Fruit fly (Drosophila melanogaster) Kc167 (cell line): Measurements from ENCODE around the gene eIF5B.

Source experiments
- Myc ChIP-seq: fragments of >200 bp; optimal IDR thresholded peaks from 2 replicates; lab custom pipeline; 2017; ENCODE audit warnings: missing external identifiers
- Sin3A ChIP-seq: fragments of >200 bp; optimal IDR thresholded peaks from 2 replicates; lab custom pipeline; 2018; ENCODE audit warnings: missing external identifiers
- h ChIP-seq: fragments of >200 bp; optimal IDR thresholded peaks from 3 replicates; lab custom pipeline; 2018; ENCODE audit warnings: missing external identifiers
- insv ChIP-seq: fragments of >200 bp; optimal IDR thresholded peaks from 3 replicates; lab custom pipeline; 2018; ENCODE audit warnings: missing external identifiers
- psq ChIP-seq: fragments of >200 bp; optimal IDR thresholded peaks from 2 replicates; lab custom pipeline; 2017; ENCODE audit warnings: missing external identifiers
- ttk ChIP-seq: sonication (Bioruptor generic); optimal IDR thresholded peaks from 2 replicates; lab custom pipeline; 2017; ENCODE audit warnings: missing external identifiers

The eIF5B gene

dm6 chr3L:3466200-3466599 lies 5.4 kb upstream of the eIF5B start, which contains the start of gene CycJ:
CycJ (plus strand) TSS chr3L:3466428.
- TF ChIP-seq insv (lab: Kevin White, UChicago) (no peak), h (lab: Kevin White, UChicago) (no peak), ttk (lab: Kevin White, UChicago) (no peak), Myc (lab: Kevin White, UChicago) (no peak), psq (lab: Kevin White, UChicago) (no peak), Sin3A (lab: Kevin White, UChicago) (no peak)

- TF ChIP-seq psq (lab: Kevin White, UChicago), result no peak
- no peak for TF ChIP-seq insv (lab: Kevin White, UChicago)
- no peak for TF ChIP-seq Sin3A (lab: Kevin White, UChicago)
- no peak for TF ChIP-seq Myc (lab: Kevin White, UChicago)
- no peak for TF ChIP-seq ttk (lab: Kevin White, UChicago)
- TF ChIP-seq h (lab: Kevin White, UChicago), result no peak
These were observed 1.0 kb upstream of the eIF5B start for dm6 chr3L:3461557-3462414.

dm6 chr3L:3461119-3461518 lies 342 bp upstream of the eIF5B start, which contains the start of the genes CG46463 and armi:
CG46463 (plus strand) TSS chr3L:3461315.
armi (plus strand) TSS chr3L:3461317.
- no peak for TF ChIP-seq Sin3A (lab: Kevin White, UChicago)
- no peak for TF ChIP-seq ttk (lab: Kevin White, UChicago)
- TF ChIP-seq psq (lab: Kevin White, UChicago), result no peak
- TF ChIP-seq Myc (lab: Kevin White, UChicago), result no peak
- no peak for TF ChIP-seq insv (lab: Kevin White, UChicago)
- no peak for TF ChIP-seq h (lab: Kevin White, UChicago)

dm6 chr3L:3456922-3457321 lies 3.9 kb downstream of the eIF5B start:
- TF ChIP-seq psq (lab: Kevin White, UChicago) (no peak), h (lab: Kevin White, UChicago) (no peak), ttk (lab: Kevin White, UChicago) (no peak), Sin3A (lab: Kevin White, UChicago) (no peak), Myc (lab: Kevin White, UChicago) (no peak), insv (lab: Kevin White, UChicago) (no peak)

- TF ChIP-seq h (lab: Kevin White, UChicago) (no peak), Myc (lab: Kevin White, UChicago) (no peak), psq (lab: Kevin White, UChicago) (no peak), insv (lab: Kevin White, UChicago) (no peak), Sin3A (lab: Kevin White, UChicago) (no peak), ttk (lab: Kevin White, UChicago) (no peak)
These were observed 4.7 kb downstream of the eIF5B start for dm6 chr3L:3456009-3456566.

dm6 chr3L:3455555-3455939 lies 5.2 kb downstream of the eIF5B start:
- TF ChIP-seq ttk (lab: Kevin White, UChicago), result no peak
- TF ChIP-seq psq (lab: Kevin White, UChicago), result no peak
- no peak for TF ChIP-seq h (lab: Kevin White, UChicago)
- no peak for TF ChIP-seq insv (lab: Kevin White, UChicago)
- no peak for TF ChIP-seq Myc (lab: Kevin White, UChicago)
- no peak for TF ChIP-seq Sin3A (lab: Kevin White, UChicago)

dm6 chr3L:3454921-3455554 lies 5.7 kb downstream of the eIF5B start:
- TF ChIP-seq psq (lab: Kevin White, UChicago) (no peak), Myc (lab: Kevin White, UChicago) (no peak), Sin3A (lab: Kevin White, UChicago) (no peak), insv (lab: Kevin White, UChicago) (no peak), h (lab: Kevin White, UChicago) (no peak), ttk (lab: Kevin White, UChicago) (no peak)

dm6 chr3L:3454430-3454829 lies 6.3 kb downstream of the eIF5B start:
- no peak for TF ChIP-seq Myc (lab: Kevin White, UChicago)
- TF ChIP-seq Sin3A (lab: Kevin White, UChicago), result no peak
- TF ChIP-seq insv (lab: Kevin White, UChicago), result no peak
- TF ChIP-seq h (lab: Kevin White, UChicago), result no peak
- TF ChIP-seq ttk (lab: Kevin White, UChicago), result no peak
- TF ChIP-seq psq (lab: Kevin White, UChicago), result no peak

dm6 chr3L:3452684-3453083 lies 8.1 kb downstream of the eIF5B start:
- TF ChIP-seq psq (lab: Kevin White, UChicago), result no peak
- no peak for TF ChIP-seq Sin3A (lab: Kevin White, UChicago)
- TF ChIP-seq h (lab: Kevin White, UChicago), result no peak
- TF ChIP-seq insv (lab: Kevin White, UChicago), result no peak
- no peak for TF ChIP-seq Myc (lab: Kevin White, UChicago)
- no peak for TF ChIP-seq ttk (lab: Kevin White, UChicago)

dm6 chr3L:3451774-3452173 lies 9.0 kb downstream of the eIF5B start:
- TF ChIP-seq psq (lab: Kevin White, UChicago), result no peak
- TF ChIP-seq Myc (lab: Kevin White, UChicago), result no peak
- TF ChIP-seq h (lab: Kevin White, UChicago), result no peak
- no peak for TF ChIP-seq ttk (lab: Kevin White, UChicago)
- no peak for TF ChIP-seq insv (lab: Kevin White, UChicago)
- no peak for TF ChIP-seq Sin3A (lab: Kevin White, UChicago)
